Worm (Caenorhabditis elegans) whole organism, dauer: ENCODE results near the gene Y102E9.3.

Source experiments
- unc-62 ChIP-seq: sonication (generic microtip); optimal IDR thresholded peaks from 2 replicates; lab custom pipeline; 2017; ENCODE audit warnings: missing biosample characterization, missing genetic modification reagents, missing genetic modification characterization

Gene Y102E9.3

DNA sequence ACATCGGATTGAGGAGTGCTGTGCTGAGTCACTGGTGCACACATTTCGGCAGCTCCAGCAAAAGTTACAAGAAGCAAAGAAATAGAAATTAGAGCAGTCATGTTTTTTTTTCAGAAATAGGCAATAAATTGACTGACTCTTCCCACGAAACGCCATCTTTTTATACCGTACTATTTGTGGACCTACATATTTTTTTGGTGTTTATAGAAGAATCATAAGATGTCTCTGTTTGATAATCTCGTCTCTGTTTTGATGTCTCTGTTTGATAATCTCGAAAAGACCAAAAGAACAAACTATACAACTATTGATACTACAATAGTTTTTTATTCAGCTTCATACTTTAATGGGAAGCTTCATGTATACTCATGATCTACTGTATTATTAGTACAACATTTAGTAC is at the start of gene Y102E9.3:
TSS of gene Y102E9.3 (minus strand) at position 101 of the 400 bp plus-strand sequence.
- no peak for TF ChIP-seq unc-62 (GFP tag; lab: Kevin White, UChicago)

DNA sequence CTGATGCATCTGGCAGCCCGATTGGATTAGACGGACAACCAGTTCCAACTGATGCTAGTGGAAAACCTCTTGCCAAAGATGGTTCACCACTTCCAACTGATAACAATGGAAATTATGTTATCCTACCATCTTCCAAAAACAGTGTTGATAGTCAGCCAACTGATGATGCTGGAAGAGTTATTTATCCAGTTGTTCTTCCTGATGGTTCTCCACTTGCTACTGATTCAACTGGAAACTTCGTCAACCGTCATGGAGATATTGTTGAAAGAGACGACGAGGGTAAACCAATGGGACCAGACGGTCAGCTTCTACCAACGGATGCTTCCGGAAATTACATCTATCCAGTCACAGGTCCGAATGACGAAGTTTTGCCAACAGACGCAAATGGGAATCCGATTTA is 22.4 kb upstream of the Y102E9.3 start:
- TF ChIP-seq unc-62 (GFP tag; lab: Kevin White, UChicago): no peak

DNA sequence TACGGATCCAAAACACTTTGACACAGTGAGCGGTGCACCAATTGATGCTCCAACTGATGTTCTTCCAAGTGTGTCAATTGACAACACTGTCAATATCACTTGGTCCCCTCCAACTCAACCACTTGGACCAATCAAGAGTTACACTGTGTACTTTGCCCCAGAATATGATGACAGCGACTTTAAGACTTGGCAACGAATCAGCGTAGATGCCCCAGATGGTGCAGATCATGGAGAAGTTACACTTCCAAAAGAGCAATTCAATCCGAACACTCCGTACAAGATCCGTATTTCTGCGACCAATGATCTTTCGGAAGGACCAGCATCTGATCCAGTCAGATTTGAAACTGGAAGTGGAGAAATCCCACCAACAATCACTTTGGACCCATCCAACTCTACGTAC is 18.3 kb upstream of the Y102E9.3 start:
- TF ChIP-seq unc-62 (GFP tag; lab: Kevin White, UChicago): no peak

DNA sequence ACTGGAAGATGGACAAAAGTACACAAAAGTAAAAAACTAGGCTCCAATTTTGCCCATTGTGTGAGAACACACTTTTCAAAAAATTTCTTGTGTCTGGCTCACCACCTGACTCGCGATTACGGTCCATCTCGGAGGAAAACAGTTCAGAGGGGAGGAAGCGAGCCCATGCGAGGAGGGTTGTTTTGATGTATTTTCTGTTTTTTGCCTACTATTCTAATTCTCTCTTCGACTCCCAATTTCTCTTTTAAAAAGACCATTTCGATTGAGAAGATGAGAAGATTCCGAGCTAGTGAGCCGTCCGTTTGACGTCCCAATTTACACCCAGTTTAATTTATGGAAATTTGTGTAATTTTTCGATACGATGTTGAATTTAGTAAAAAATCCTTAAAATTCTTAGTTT is 12.3 kb upstream of the Y102E9.3 start:
- TF ChIP-seq unc-62 (GFP tag; lab: Kevin White, UChicago): no peak

DNA sequence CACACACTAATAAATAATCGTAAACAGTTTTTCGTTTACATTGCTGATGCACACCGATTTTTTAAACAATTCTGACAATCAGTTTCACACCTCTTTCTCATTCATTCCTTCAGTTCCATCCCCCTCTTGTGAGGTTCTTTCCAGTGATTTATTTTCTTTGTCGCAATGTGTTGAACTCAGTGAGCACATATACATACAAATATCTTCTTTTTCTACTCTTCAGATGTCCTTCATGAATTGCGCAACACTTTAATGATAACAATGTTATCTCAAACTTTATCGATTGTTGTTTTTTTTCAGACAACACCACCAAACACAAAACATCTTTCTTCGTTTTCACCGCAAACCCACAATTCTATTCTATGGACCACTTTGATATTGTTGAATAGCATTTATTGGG is 11.7 kb upstream of the Y102E9.3 start, which contains the start of gene dig-1:
TSS of gene dig-1 (plus strand) at position 301 of the 400 bp plus-strand sequence.
- no peak for TF ChIP-seq unc-62 (GFP tag; lab: Kevin White, UChicago)

DNA sequence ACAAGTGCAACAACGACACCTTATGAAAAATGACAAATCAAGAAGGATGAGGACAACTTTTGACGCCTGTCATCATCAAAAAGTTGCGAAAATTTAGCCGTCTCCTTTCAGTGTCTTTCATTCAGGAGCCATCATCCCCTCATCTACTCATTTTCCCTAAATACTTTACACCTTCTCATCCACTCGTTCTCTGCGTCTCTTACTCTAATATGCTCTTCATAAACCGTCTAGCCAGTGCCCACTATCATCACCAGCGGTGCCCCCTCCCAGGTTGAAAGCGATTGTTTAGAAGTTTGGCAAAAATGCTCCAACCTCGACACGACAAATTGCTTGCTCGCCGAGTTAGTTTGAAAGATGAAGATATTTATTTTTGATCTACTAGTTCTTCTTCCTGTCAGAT is 8.3 kb upstream of the Y102E9.3 start:
- no peak for TF ChIP-seq unc-62 (GFP tag; lab: Kevin White, UChicago)

DNA sequence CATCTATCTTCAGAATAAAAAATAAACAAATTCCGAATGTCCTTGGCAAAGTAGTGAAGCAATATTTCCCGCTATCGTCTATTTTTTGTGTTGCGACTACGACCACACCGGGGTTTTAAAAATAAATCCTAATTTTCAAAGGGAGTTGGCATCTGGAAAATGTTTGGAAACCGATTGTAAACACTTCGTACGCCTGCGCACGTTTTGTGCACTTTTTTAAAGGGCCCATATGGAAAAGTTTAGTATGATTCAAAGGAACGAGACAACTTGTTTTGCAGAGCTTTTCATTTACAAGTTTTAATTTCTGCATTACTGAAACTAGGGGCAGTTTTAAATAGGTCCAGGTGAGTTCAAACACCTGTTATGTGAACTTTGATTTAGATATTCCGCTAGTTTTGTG is 5.8 kb upstream of the Y102E9.3 start:
- TF ChIP-seq unc-62 (GFP tag; lab: Kevin White, UChicago): no peak

DNA sequence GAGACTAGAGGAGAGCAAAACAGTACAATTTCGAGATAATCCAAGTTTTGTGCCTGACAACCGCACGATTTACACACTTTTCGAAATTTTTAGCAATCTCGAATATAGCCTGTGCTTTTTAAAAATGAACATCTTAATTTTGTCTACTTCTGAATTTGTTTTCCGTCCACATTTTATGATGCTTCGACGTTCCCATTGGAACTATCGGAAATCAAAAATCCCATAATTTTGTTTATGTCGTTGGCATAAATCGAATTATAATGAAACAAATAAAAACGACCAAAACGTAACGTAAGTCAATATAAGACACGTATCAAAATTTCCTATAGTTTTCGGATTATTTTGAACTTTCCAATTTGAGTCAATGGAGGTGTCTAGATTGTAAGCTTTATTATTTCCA is 2.7 kb upstream of the Y102E9.3 start, which contains the start of gene K07E12.2:
TSS of gene K07E12.2 (plus strand) at position 301 of the 400 bp plus-strand sequence.
- no peak for TF ChIP-seq unc-62 (GFP tag; lab: Kevin White, UChicago)

DNA sequence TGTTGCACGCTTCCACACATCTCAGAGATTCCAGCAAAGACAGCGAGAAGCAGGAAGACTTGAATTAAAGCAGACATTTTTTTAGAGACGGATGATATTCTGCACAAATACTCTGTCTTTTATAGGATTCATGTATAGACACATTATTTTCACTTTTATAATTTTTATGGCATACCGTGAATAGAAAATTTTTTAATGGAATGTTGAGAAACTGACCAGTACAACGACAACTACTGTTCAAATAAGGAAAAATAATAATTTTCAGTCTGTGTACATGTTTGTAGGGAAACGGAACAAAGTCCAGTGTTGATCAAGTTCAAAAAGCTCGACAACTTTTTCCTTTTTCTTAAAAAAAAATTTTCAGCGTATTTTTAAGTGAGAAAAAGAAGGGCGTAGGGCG is 2.2 kb upstream of the Y102E9.3 start, which contains the start of gene Y102E9.6:
TSS of gene Y102E9.6 (minus strand) at position 101 of the 400 bp plus-strand sequence.
- no peak for TF ChIP-seq unc-62 (GFP tag; lab: Kevin White, UChicago)

DNA sequence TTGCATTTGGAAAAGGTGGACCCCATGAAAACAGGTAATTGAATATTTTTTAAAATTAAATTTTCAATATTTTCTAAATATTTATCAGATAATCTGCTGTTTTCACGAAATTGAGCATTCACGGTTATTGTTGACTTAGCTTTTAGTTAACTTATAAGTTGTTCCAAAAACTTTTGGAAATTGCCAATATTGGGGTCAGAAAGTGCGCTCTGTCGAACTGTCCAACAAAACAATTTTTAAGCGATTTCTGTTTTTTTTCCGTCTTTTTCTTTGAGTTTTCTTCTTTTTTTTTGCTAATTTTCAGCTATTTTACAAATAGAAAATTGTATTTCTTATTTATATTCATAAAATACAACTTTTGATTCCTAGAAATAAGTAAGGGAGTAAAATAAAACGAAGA is 3.0 kb downstream of the Y102E9.3 start:
- no peak for TF ChIP-seq unc-62 (GFP tag; lab: Kevin White, UChicago)

DNA sequence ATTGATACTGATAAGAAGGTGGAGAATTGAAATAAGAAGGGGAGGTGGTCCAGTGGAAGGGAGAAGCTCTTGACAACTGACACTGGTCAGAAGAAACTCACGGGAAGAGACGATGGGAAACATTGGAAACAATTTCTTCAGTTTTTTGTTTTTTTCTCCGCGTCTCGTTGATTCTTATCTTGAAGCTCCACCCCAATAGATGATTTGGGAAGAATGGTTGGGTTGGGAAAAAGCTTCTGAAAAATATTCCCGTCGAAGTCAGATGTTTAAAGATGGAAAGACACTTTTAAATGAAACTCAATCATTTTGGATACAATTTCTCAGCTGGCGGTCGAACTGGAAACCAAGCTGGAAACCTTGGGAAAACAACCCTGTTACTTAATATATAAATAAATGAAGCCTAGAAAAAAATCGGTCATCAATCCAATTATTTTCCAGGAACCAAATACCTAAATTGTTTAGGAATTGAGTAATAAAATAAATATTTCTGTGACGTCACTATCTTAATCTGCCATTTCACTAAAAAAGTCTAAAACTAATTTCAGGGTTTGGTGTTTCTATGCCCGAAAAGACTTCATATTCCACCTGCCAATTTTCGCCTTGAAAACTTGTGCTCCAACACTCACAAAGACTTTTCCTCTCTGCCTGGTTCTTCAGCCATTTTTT is 4.0 kb downstream of the Y102E9.3 start, which contains the start of the genes Y102E9.5 and odr-4:
TSS of gene Y102E9.5 (minus strand) at position 101 of the 666 bp plus-strand sequence.
TSS of gene odr-4 (plus strand) at position 616 of the 666 bp plus-strand sequence.
- TF ChIP-seq unc-62 (GFP tag; lab: Kevin White, UChicago): no peak

DNA sequence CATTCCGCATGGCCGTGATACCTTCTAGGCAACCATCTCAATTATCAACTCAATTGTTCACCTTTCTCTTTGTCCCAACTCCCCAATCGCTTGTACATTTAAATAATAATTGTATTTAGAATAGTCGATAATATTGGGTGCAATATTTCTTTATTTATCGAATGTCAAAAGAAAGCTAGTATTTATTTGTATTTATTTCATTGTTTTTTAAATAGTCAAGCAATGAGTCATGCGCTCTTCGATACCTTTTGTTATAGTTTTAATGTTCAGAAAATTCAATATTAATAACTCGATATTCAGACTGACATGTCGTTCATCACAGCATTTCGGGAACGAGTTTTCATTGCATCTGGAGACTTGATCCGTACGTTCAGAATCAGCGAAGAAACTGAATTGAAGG is 8.8 kb downstream of the Y102E9.3 start, which contains the start of gene wdr-4:
TSS of gene wdr-4 (plus strand) at position 301 of the 400 bp plus-strand sequence.
- no peak for TF ChIP-seq unc-62 (GFP tag; lab: Kevin White, UChicago)

DNA sequence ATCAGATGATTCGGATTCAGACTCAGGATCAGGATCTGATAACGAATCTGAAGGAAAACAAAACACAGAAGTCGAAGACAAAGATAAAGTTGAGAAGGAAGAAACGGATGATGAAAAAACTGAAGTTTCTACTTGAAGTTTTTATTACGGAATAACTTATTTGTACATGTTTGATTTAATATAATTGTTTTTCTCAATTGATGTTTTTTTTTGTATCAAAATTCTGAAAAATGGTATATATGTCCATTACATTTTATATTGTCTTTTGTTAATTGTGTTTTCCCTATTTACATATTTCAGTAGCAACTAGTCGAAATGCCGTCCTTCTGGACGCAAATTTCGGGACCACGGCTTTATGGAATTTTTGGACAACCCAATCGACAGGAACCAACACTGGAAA is 11.2 kb downstream of the Y102E9.3 start, which contains the start of gene F37A4.1:
TSS of gene F37A4.1 (plus strand) at position 301 of the 400 bp plus-strand sequence.
- TF ChIP-seq unc-62 (GFP tag; lab: Kevin White, UChicago): no peak

DNA sequence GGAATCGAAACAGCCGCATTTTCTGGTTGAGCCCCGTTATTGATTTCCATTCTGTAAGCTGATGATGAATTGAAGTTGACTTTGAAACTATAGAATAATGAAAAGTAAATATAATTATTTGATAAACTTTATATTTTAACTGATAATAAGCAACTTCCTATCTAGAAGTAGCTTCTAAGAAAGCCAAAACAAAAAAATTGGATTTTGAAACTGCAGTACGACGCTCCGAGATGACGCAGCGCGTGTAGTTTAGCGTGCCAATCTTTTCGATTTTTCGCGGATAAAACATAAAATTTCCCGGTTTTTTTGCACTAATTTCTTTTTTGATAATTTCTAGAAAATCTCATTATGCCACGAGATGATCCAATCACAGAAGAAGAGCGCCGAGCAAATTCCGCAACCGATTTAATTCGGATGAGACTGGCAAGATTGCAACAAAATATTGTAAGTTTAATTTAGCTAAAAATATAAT is 12.1 kb downstream of the Y102E9.3 start, which contains the start of the genes bath-41 and F37A4.2:
TSS of gene bath-41 (minus strand) at position 51 of the 472 bp plus-strand sequence.
TSS of gene F37A4.2 (plus strand) at position 247 of the 472 bp plus-strand sequence.
- TF ChIP-seq unc-62 (GFP tag; lab: Kevin White, UChicago): no peak

DNA sequence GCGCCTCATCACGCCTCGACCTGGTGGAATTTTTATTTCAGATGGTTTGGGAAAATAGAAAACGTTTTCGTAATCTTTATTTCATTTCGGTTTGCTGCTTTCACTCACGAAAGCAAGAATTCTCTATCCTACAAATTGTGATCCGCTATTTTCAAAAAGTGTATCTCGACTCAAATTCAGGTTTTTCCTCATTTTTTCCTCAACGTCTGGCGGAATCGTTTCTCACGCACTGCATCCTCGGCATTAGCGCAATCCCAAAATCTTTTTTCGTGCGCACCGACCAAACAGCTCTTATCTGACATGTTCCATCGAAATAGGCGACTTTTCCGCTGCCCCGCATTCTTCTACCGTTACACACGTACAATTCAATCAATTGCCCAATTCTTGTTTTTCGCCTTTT is 16.1 kb downstream of the Y102E9.3 start, which contains the start of gene F37A4.3:
TSS of gene F37A4.3 (plus strand) at position 301 of the 400 bp plus-strand sequence.
- no peak for TF ChIP-seq unc-62 (GFP tag; lab: Kevin White, UChicago)

DNA sequence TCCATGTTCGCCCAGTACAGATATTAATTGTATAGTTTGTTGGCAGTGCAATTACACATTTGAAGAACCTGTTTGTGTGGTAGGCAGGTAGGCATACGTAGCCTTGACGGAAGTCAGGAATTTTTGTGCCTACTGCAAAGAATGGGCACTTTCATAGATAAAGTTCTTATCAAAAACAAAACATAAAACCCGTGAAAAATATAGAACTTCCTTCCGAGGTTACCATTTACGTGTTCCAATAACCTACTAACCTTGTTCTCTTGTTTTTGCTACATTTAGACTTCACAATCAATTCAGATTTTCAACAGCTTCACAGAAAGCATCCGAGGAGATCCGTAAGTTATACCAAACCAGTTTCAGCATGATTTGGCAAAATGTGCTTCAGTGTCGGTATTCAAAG is 21.1 kb downstream of the Y102E9.3 start, which contains the start of gene F37A4.4:
TSS of gene F37A4.4 (plus strand) at position 301 of the 400 bp plus-strand sequence.
- no peak for TF ChIP-seq unc-62 (GFP tag; lab: Kevin White, UChicago)
